Fruit fly (Drosophila melanogaster) whole organism, wandering third instar larva: ENCODE data around the gene shv.

Source experiments
- GATAd ChIP-seq: sonication (Bioruptor generic); optimal IDR thresholded peaks from 2 replicates; lab custom pipeline; 2016; ENCODE audit warnings: missing biosample characterization, missing genetic modification characterization
- Hr83 ChIP-seq: fragments of 200-300 bp; sonication (Bioruptor generic); optimal IDR thresholded peaks from 2 replicates; lab custom pipeline; 2016; ENCODE audit warnings: missing biosample characterization, mild to moderate bottlenecking, missing genetic modification characterization, moderate library complexity; ENCODE audit not compliant: poor library complexity, severe bottlenecking
- N ChIP-seq: fragments of >200 bp; optimal IDR thresholded peaks from 2 replicates; lab custom pipeline; 2018; ENCODE audit warnings: missing biosample characterization, missing external identifiers, missing genetic modification characterization
- OdsH ChIP-seq: fragments of 200-800 bp; sonication (Bioruptor generic); optimal IDR thresholded peaks from 2 replicates; lab custom pipeline; 2016; ENCODE audit warnings: missing biosample characterization, mild to moderate bottlenecking, missing genetic modification characterization
- h ChIP-seq: fragments of 200-800 bp; sonication (Bioruptor generic); optimal IDR thresholded peaks from 3 replicates; lab custom pipeline; 2016; ENCODE audit warnings: missing biosample characterization, mild to moderate bottlenecking, missing genetic modification characterization

- TF ChIP-seq OdsH (GFP tag; lab: Kevin White, UChicago) = no peak
- TF ChIP-seq Hr83 = no peak
- no peak for TF ChIP-seq N (GFP tag; lab: Kevin White, UChicago)
- no peak for TF ChIP-seq GATAd
- TF ChIP-seq h (GFP tag; lab: Kevin White, UChicago) = no peak
Observed at dm6 chr2L:496436-496835, 43.5 kb downstream of the shv start.
